Worm (Caenorhabditis elegans) whole organism, late embryonic: ENCODE measurements around the gene ZK1236.1.

Source experiments
- F13H6.1 ChIP-seq: sonication (generic microtip); optimal IDR thresholded peaks from 2 replicates; lab custom pipeline; 2016; ENCODE audit warnings: missing genetic modification characterization, missing compliant biosample characterization
- K02D7.2 ChIP-seq: sonication (generic microtip); optimal IDR thresholded peaks from 2 replicates; lab custom pipeline; 2017; ENCODE audit warnings: mild to moderate bottlenecking, missing genetic modification characterization, missing compliant biosample characterization
- T23F11.4 ChIP-seq: fragments of 200-800 bp; sonication (Bioruptor generic); optimal IDR thresholded peaks from 2 replicates; lab custom pipeline; 2018; ENCODE audit warnings: mild to moderate bottlenecking, missing genetic modification characterization, missing compliant biosample characterization
- Y22D7AL.16 ChIP-seq: sonication (generic microtip); optimal IDR thresholded peaks from 2 replicates; lab custom pipeline; 2016; ENCODE audit warnings: missing genetic modification characterization, missing compliant biosample characterization
- ahr-1 ChIP-seq: sonication (generic microtip); optimal IDR thresholded peaks from 2 replicates; lab custom pipeline; 2016; ENCODE audit warnings: missing genetic modification characterization, missing compliant biosample characterization
- ama-1 ChIP-seq: fragments of 150-350 bp; optimal IDR thresholded peaks from 2 replicates; lab custom pipeline; 2014
- ceh-2 ChIP-seq: sonication (generic microtip); optimal IDR thresholded peaks from 2 replicates; lab custom pipeline; 2016; ENCODE audit warnings: missing genotype, missing genetic modification characterization, missing compliant biosample characterization
- ceh-22 ChIP-seq: sonication (generic microtip); optimal IDR thresholded peaks from 2 replicates; lab custom pipeline; 2017; ENCODE audit warnings: missing biosample characterization, missing genetic modification characterization
- ceh-30 ChIP-seq: fragments of 150-350 bp; optimal IDR thresholded peaks from 2 replicates; lab custom pipeline; 2014; ENCODE audit warnings: missing biosample characterization, missing genetic modification characterization
- ceh-31 ChIP-seq: sonication (generic microtip); optimal IDR thresholded peaks from 2 replicates; lab custom pipeline; 2016; ENCODE audit warnings: missing genetic modification characterization, missing compliant biosample characterization
- ceh-45 ChIP-seq: fragments of 200-800 bp; sonication (Bioruptor generic); IDR thresholded peaks from 2 replicates; pipeline ENCODE4 v1.3.6; 2022; ENCODE audit warnings: missing genetic modification reagents, missing genetic modification characterization, missing compliant biosample characterization
- ceh-9 ChIP-seq: sonication (generic microtip); optimal IDR thresholded peaks from 2 replicates; lab custom pipeline; 2016; ENCODE audit warnings: mild to moderate bottlenecking, missing genetic modification characterization, inconsistent platforms, missing compliant biosample characterization
- che-1 ChIP-seq: sonication (generic microtip); optimal IDR thresholded peaks from 2 replicates; lab custom pipeline; 2016; ENCODE audit warnings: mild to moderate bottlenecking, missing genetic modification characterization, missing compliant biosample characterization
- dve-1 ChIP-seq: sonication (generic microtip); optimal IDR thresholded peaks from 2 replicates; lab custom pipeline; 2017; ENCODE audit warnings: antibody characterized with exemption, mild to moderate bottlenecking, missing genetic modification characterization, missing compliant biosample characterization
- elt-4 ChIP-seq: sonication (generic microtip); optimal IDR thresholded peaks from 2 replicates; lab custom pipeline; 2016; ENCODE audit warnings: missing genetic modification characterization, missing compliant biosample characterization
- ets-4 ChIP-seq: sonication (generic microtip); optimal IDR thresholded peaks from 2 replicates; lab custom pipeline; 2016; ENCODE audit warnings: missing genetic modification characterization, missing compliant biosample characterization
- eyg-1 ChIP-seq: sonication (generic microtip); optimal IDR thresholded peaks from 2 replicates; lab custom pipeline; 2016; ENCODE audit warnings: missing genotype, missing genetic modification characterization, missing compliant biosample characterization
- fkh-10 ChIP-seq: fragments of 150-350 bp; optimal IDR thresholded peaks from 2 replicates; lab custom pipeline; 2014; ENCODE audit warnings: missing biosample characterization, missing genetic modification reagents, missing genetic modification characterization
- gmeb-2 ChIP-seq: sonication (generic microtip); optimal IDR thresholded peaks from 2 replicates; lab custom pipeline; 2016; ENCODE audit warnings: missing genetic modification characterization, inconsistent platforms, missing compliant biosample characterization
- hlh-30 ChIP-seq: sonication (generic microtip); optimal IDR thresholded peaks from 2 replicates; lab custom pipeline; 2017; ENCODE audit warnings: antibody characterized with exemption, missing genetic modification characterization, missing compliant biosample characterization; ENCODE audit not compliant: insufficient read depth
- hlh-6 ChIP-seq: sonication (generic microtip); optimal IDR thresholded peaks from 2 replicates; lab custom pipeline; 2016; ENCODE audit warnings: missing genotype, missing genetic modification characterization, missing compliant biosample characterization
- hlh-8 ChIP-seq: sonication (generic microtip); optimal IDR thresholded peaks from 2 replicates; lab custom pipeline; 2016; ENCODE audit warnings: missing genotype, missing genetic modification characterization, missing compliant biosample characterization
- lin-11 ChIP-seq: fragments of 200-800 bp; sonication (Bioruptor generic); optimal IDR thresholded peaks from 2 replicates; lab custom pipeline; 2018; ENCODE audit warnings: mild to moderate bottlenecking, missing genetic modification characterization, missing compliant biosample characterization
- madf-2 ChIP-seq: sonication (generic microtip); optimal IDR thresholded peaks from 2 replicates; lab custom pipeline; 2017; ENCODE audit warnings: missing genetic modification characterization, missing compliant biosample characterization
- nfya-1 ChIP-seq: sonication (generic microtip); optimal IDR thresholded peaks from 2 replicates; lab custom pipeline; 2017; ENCODE audit warnings: missing genetic modification characterization, mild to moderate bottlenecking, missing compliant biosample characterization, antibody characterized with exemption, moderate library complexity
- nhr-11 ChIP-seq: fragments of 150-350 bp; optimal IDR thresholded peaks from 2 replicates; lab custom pipeline; 2014; ENCODE audit warnings: missing biosample characterization, missing genetic modification characterization
- pag-3 ChIP-seq: sonication (generic microtip); optimal IDR thresholded peaks from 2 replicates; lab custom pipeline; 2016; ENCODE audit warnings: missing compliant biosample characterization, missing genetic modification characterization, borderline replicate concordance
- pha-2 ChIP-seq: sonication (generic microtip); optimal IDR thresholded peaks from 2 replicates; lab custom pipeline; 2017; ENCODE audit warnings: mild to moderate bottlenecking, missing genetic modification characterization, missing compliant biosample characterization
- pha-4 ChIP-seq: fragments of 150-350 bp; optimal IDR thresholded peaks from 2 replicates; lab custom pipeline; 2018; ENCODE audit warnings: missing biosample characterization, missing genetic modification reagents, missing genetic modification characterization
- pqm-1 ChIP-seq: sonication (generic microtip); optimal IDR thresholded peaks from 2 replicates; lab custom pipeline; 2016; ENCODE audit warnings: missing genetic modification characterization, missing compliant biosample characterization
- pros-1 ChIP-seq: fragments of 150-350 bp; optimal IDR thresholded peaks from 2 replicates; lab custom pipeline; 2014; ENCODE audit warnings: missing biosample characterization, missing genetic modification reagents, missing genetic modification characterization
- rnt-1 ChIP-seq: sonication (generic microtip); optimal IDR thresholded peaks from 2 replicates; lab custom pipeline; 2016; ENCODE audit warnings: missing genetic modification characterization, missing compliant biosample characterization
- sox-4 ChIP-seq: sonication (generic microtip); optimal IDR thresholded peaks from 2 replicates; lab custom pipeline; 2017; ENCODE audit warnings: mild to moderate bottlenecking, missing genetic modification characterization, inconsistent platforms, missing compliant biosample characterization
- tbx-2 ChIP-seq: sonication (generic microtip); optimal IDR thresholded peaks from 2 replicates; lab custom pipeline; 2016; ENCODE audit warnings: missing genetic modification characterization, missing compliant biosample characterization
- ttx-3 ChIP-seq: sonication (generic microtip); optimal IDR thresholded peaks from 2 replicates; lab custom pipeline; 2016; ENCODE audit warnings: missing genetic modification reagents, missing genetic modification characterization, missing compliant biosample characterization
- unc-3 ChIP-seq, 2 experiments: fragments of 200-800 bp in 1 of 2; sonication (Bioruptor generic) in 1 of 2; sonication (generic microtip) in 1 of 2; conservative IDR thresholded peaks in 1 of 2; optimal IDR thresholded peaks in 1 of 2; 2 replicates each; pipeline versions ENCODE4 v1.3.6 to Lab custom; 2016 to 2022; ENCODE audit warnings: missing compliant biosample characterization in 2 of 2, missing genetic modification characterization in 2 of 2, missing genetic modification reagents in 1 of 2
- unc-42 ChIP-seq: sonication (generic microtip); optimal IDR thresholded peaks from 2 replicates; lab custom pipeline; 2016; ENCODE audit warnings: missing genotype, missing genetic modification characterization, missing compliant biosample characterization
- ztf-16 ChIP-seq: sonication (generic microtip); optimal IDR thresholded peaks from 2 replicates; lab custom pipeline; 2017; ENCODE audit warnings: missing genetic modification characterization, missing compliant biosample characterization

The ZK1236.1 gene

ce11 chrIII:8425076-8425475 is 4.0 kb upstream of the ZK1236.1 start (continued):
- TF ChIP-seq pha-4 (tag; lab: Kevin White, UChicago): no peak
- TF ChIP-seq lin-11 (tag; lab: Kevin White, UChicago): no peak
- no peak for TF ChIP-seq hlh-8 (tag; lab: Kevin White, UChicago)
- TF ChIP-seq ceh-2 (tag; lab: Kevin White, UChicago): peak; percentile 43
- no peak for TF ChIP-seq ttx-3 (tag; lab: Kevin White, UChicago)
- TF ChIP-seq hlh-6 (tag; lab: Kevin White, UChicago): peak; percentile 42
- peak; percentile 69 for TF ChIP-seq tbx-2 (tag; lab: Kevin White, UChicago)
- no peak for TF ChIP-seq ahr-1 (tag; lab: Kevin White, UChicago)
- no peak for TF ChIP-seq rnt-1 (tag; lab: Kevin White, UChicago)
- no peak for TF ChIP-seq che-1 (tag; lab: Kevin White, UChicago)
- no peak for TF ChIP-seq Y22D7AL.16
- TF ChIP-seq dve-1 (tag; lab: Kevin White, UChicago): no peak
- TF ChIP-seq ama-1: no peak
- no peak for TF ChIP-seq elt-4 (tag; lab: Kevin White, UChicago)
- TF ChIP-seq ceh-22 (tag; lab: Kevin White, UChicago): no peak
- no peak for TF ChIP-seq T23F11.4 (GFP tag; lab: Kevin White, UChicago)
- no peak for TF ChIP-seq sox-4 (tag; lab: Kevin White, UChicago)
- TF ChIP-seq ceh-45 (GFP tag; lab: Robert Waterston, UW): no peak
- no peak for TF ChIP-seq fkh-10
- TF ChIP-seq ceh-31: peak; percentile 59
- TF ChIP-seq pag-3: no peak
- TF ChIP-seq nfya-1: peak; percentile 85
- TF ChIP-seq pros-1 (tag; lab: Kevin White, UChicago): peak; percentile 10

- peak; percentile 55 for TF ChIP-seq unc-42 (tag; lab: Kevin White, UChicago)
- no peak for TF ChIP-seq ets-4
- TF ChIP-seq pag-3: no peak
- TF ChIP-seq madf-2: no peak
- no peak for TF ChIP-seq ceh-22 (tag; lab: Kevin White, UChicago)
- TF ChIP-seq, all 69 proteins: peak for 1
These were observed 2.8 kb upstream of the ZK1236.1 start, which contains the start of gene cec-1 for ce11 chrIII:8426271-8426670. Gene cec-1 (plus strand): TSS chrIII:8426333.

- TF ChIP-seq pqm-1 (tag; lab: Kevin White, UChicago) (no peak), pha-4 (tag; lab: Kevin White, UChicago) (no peak), F13H6.1 (no peak), eyg-1 (tag; lab: Kevin White, UChicago) (no peak), nhr-11 (tag; lab: Kevin White, UChicago) (no peak), ceh-2 (tag; lab: Kevin White, UChicago) (no peak), hlh-6 (tag; lab: Kevin White, UChicago) (no peak)
These were observed 400 bp downstream of the ZK1236.1 start for ce11 chrIII:8429497-8429896.

- peak; percentile 26 for TF ChIP-seq nfya-1
- TF ChIP-seq ceh-30 (tag; lab: Kevin White, UChicago): no peak
These were observed 3.0 kb downstream of the ZK1236.1 start, which contains the start of gene ZK1236.5 for ce11 chrIII:8432143-8432542. Gene ZK1236.5 (minus strand): TSS chrIII:8432214.

ce11 chrIII:8435074-8435473 is 6.0 kb downstream of the ZK1236.1 start, which contains the start of gene ZK1236.9:
Gene ZK1236.9 (minus strand): TSS chrIII:8435174.
- TF ChIP-seq unc-3 (GFP tag; conservative IDR thresholded peaks at IDR 0.05; lab: Robert Waterston, UW) (no peak), unc-3 (tag; optimal IDR thresholded peaks at IDR 0.05; lab: Kevin White, UChicago) (no peak), K02D7.2 (no peak), gmeb-2 (tag; lab: Kevin White, UChicago) (no peak), ceh-9 (no peak), unc-42 (tag; lab: Kevin White, UChicago) (no peak), pha-2 (no peak), ahr-1 (tag; lab: Kevin White, UChicago) (no peak), hlh-30 (tag; lab: Kevin White, UChicago) (no peak), ztf-16 (tag; lab: Kevin White, UChicago) (no peak), Y22D7AL.16 (no peak)
